Fruit fly (Drosophila melanogaster) whole organism, embryonic: ENCODE measurements around the gene GluProRS.
A peak's percentile ranks its signal among the peaks of the same experiment; 100 is the strongest.

Experiments
- CG10147 ChIP-seq: fragments of 200-800 bp; sonication (Bioruptor generic); optimal IDR thresholded peaks from 2 replicates; lab custom pipeline; 2019; ENCODE audit warnings: missing biosample characterization, mild to moderate bottlenecking, missing genetic modification characterization, moderate library complexity
- CG10267 ChIP-seq: fragments of 200-800 bp; sonication (Bioruptor generic); optimal IDR thresholded peaks from 2 replicates; lab custom pipeline; 2018; ENCODE audit warnings: missing biosample characterization, mild to moderate bottlenecking, missing genetic modification characterization, moderate library complexity
- CG12071 ChIP-seq: fragments of 200-800 bp; sonication (Bioruptor generic); optimal IDR thresholded peaks from 3 replicates; lab custom pipeline; 2018; ENCODE audit warnings: missing biosample characterization, mild to moderate bottlenecking, missing genetic modification characterization
- CG12236 ChIP-seq: fragments of 200-800 bp; sonication (Bioruptor generic); optimal IDR thresholded peaks from 2 replicates; lab custom pipeline; 2016; ENCODE audit warnings: missing biosample characterization, missing genetic modification characterization
- CG13287 ChIP-seq: fragments of 200-800 bp; sonication (Bioruptor generic); IDR thresholded peaks from 2 replicates; pipeline ENCODE4 v1.3.6; 2022; ENCODE audit warnings: missing biosample characterization, missing genetic modification characterization; ENCODE audit not compliant: partially characterized antibody
- CG13424 ChIP-seq: fragments of 200-800 bp; sonication (Bioruptor generic); optimal IDR thresholded peaks from 2 replicates; lab custom pipeline; 2019; ENCODE audit warnings: missing biosample characterization, mild to moderate bottlenecking, missing genetic modification characterization, moderate library complexity
- CG14710 ChIP-seq: fragments of 200-800 bp; sonication (Bioruptor generic); optimal IDR thresholded peaks from 3 replicates; lab custom pipeline; 2019; ENCODE audit warnings: missing biosample characterization, mild to moderate bottlenecking, missing genetic modification characterization, moderate library complexity
- CG15696 ChIP-seq: fragments of 200-800 bp; sonication (Bioruptor generic); optimal IDR thresholded peaks from 2 replicates; lab custom pipeline; 2019; ENCODE audit warnings: missing biosample characterization, mild to moderate bottlenecking, missing genetic modification characterization, moderate library complexity
- CG17328 ChIP-seq: fragments of 200-800 bp; sonication (Bioruptor generic); IDR thresholded peaks from 2 replicates; pipeline ENCODE4 v1.3.6; 2022; ENCODE audit warnings: missing biosample characterization, missing genetic modification characterization
- CG17802 ChIP-seq: fragments of 200-800 bp; sonication (Bioruptor generic); optimal IDR thresholded peaks from 2 replicates; lab custom pipeline; 2018; ENCODE audit warnings: missing biosample characterization, mild to moderate bottlenecking, missing genetic modification characterization, moderate library complexity
- CG17912 ChIP-seq: fragments of 200-800 bp; sonication (Bioruptor generic); optimal IDR thresholded peaks from 2 replicates; lab custom pipeline; 2018; ENCODE audit warnings: missing biosample characterization, mild to moderate bottlenecking, missing genetic modification characterization
- CG18262 ChIP-seq: fragments of 200-800 bp; optimal IDR thresholded peaks from 3 replicates; lab custom pipeline; 2019; ENCODE audit warnings: missing biosample characterization, mild to moderate bottlenecking, missing genetic modification characterization, moderate library complexity
- CG18476 ChIP-seq: fragments of 200-800 bp; sonication (Bioruptor generic); optimal IDR thresholded peaks from 2 replicates; lab custom pipeline; 2016; ENCODE audit warnings: missing biosample characterization, mild to moderate bottlenecking, missing genetic modification characterization
- CG18619 ChIP-seq: fragments of 200-800 bp; sonication (Bioruptor generic); optimal IDR thresholded peaks from 3 replicates; lab custom pipeline; 2017; ENCODE audit warnings: missing biosample characterization, mild to moderate bottlenecking, missing genetic modification characterization
- CG2120 ChIP-seq: fragments of 200-800 bp; sonication (Bioruptor generic); optimal IDR thresholded peaks from 3 replicates; lab custom pipeline; 2016; ENCODE audit warnings: missing biosample characterization, missing genetic modification characterization
- CG2202 ChIP-seq: fragments of 200-800 bp; sonication (Bioruptor generic); optimal IDR thresholded peaks from 2 replicates; lab custom pipeline; 2018; ENCODE audit warnings: missing biosample characterization, mild to moderate bottlenecking, missing genetic modification characterization
- CG5180 ChIP-seq: fragments of 200-800 bp; sonication (Bioruptor generic); optimal IDR thresholded peaks from 3 replicates; lab custom pipeline; 2017; ENCODE audit warnings: missing biosample characterization, missing genetic modification characterization, mild to moderate bottlenecking, moderate library complexity, missing genetic modification reagents
- CG5245 ChIP-seq: fragments of 200-800 bp; sonication (Bioruptor generic); optimal IDR thresholded peaks from 3 replicates; lab custom pipeline; 2016; ENCODE audit warnings: missing biosample characterization, missing genetic modification characterization
- CG7963 ChIP-seq: fragments of 200-800 bp; sonication (Bioruptor generic); IDR thresholded peaks from 3 replicates; pipeline ENCODE4 v1.3.6; 2022; ENCODE audit warnings: missing biosample characterization, missing genetic modification characterization; ENCODE audit not compliant: partially characterized antibody
- CG9215 ChIP-seq: fragments of 200-800 bp; sonication (Bioruptor generic); IDR thresholded peaks from 2 replicates; pipeline ENCODE4 v1.3.6; 2022; ENCODE audit warnings: missing biosample characterization, missing genetic modification characterization
- CG9437 ChIP-seq: fragments of 200-800 bp; sonication (Bioruptor generic); optimal IDR thresholded peaks from 2 replicates; lab custom pipeline; 2018; ENCODE audit warnings: missing biosample characterization, mild to moderate bottlenecking, missing genetic modification characterization
- CG9797 ChIP-seq: fragments of 200-800 bp; sonication (Bioruptor generic); optimal IDR thresholded peaks from 3 replicates; lab custom pipeline; 2018; ENCODE audit warnings: missing biosample characterization, mild to moderate bottlenecking, missing genetic modification characterization
- CG9932 ChIP-seq: fragments of 200-800 bp; sonication (Bioruptor generic); IDR thresholded peaks from 2 replicates; pipeline ENCODE4 v1.3.6; 2022; ENCODE audit warnings: missing biosample characterization, missing genetic modification characterization
- CoRest ChIP-seq: fragments of 200-800 bp; sonication (Bioruptor generic); optimal IDR thresholded peaks from 3 replicates; lab custom pipeline; 2018; ENCODE audit warnings: missing biosample characterization, mild to moderate bottlenecking, missing genetic modification characterization, moderate library complexity
- Doc2 ChIP-seq: fragments of 200-800 bp; sonication (Bioruptor generic); IDR thresholded peaks from 2 replicates; pipeline ENCODE4 v1.3.6; 2022; ENCODE audit warnings: missing biosample characterization, missing genetic modification characterization
- Elba2 ChIP-seq: fragments of 200-800 bp; sonication (Bioruptor generic); optimal IDR thresholded peaks from 3 replicates; lab custom pipeline; 2016; ENCODE audit warnings: missing biosample characterization, missing genetic modification characterization
- Ets65A ChIP-seq: fragments of 200-800 bp; sonication (Bioruptor generic); peaks from one replicate; lab custom pipeline; 2016; ENCODE audit warnings: missing biosample characterization, missing genetic modification characterization
- Ets97D ChIP-seq: fragments of 200-800 bp; sonication (Bioruptor generic); optimal IDR thresholded peaks from 3 replicates; lab custom pipeline; 2016; ENCODE audit warnings: missing biosample characterization, missing genetic modification characterization
- Lim3 ChIP-seq: fragments of 200-800 bp; sonication (Bioruptor generic); IDR thresholded peaks from 2 replicates; pipeline ENCODE4 v1.3.6; 2022; ENCODE audit warnings: missing biosample characterization, missing genetic modification characterization
- Myb ChIP-seq: fragments of 200-800 bp; sonication (Bioruptor generic); optimal IDR thresholded peaks from 2 replicates; lab custom pipeline; 2016; ENCODE audit warnings: missing biosample characterization, missing genetic modification characterization
- NK7.1 ChIP-seq: fragments of 200-800 bp; sonication (Bioruptor generic); optimal IDR thresholded peaks from 3 replicates; lab custom pipeline; 2016; ENCODE audit warnings: missing biosample characterization, missing genetic modification characterization
- Poxn ChIP-seq: fragments of 200-800 bp; sonication (Bioruptor generic); IDR thresholded peaks from 2 replicates; pipeline ENCODE4 v1.3.6; 2022; ENCODE audit warnings: missing biosample characterization, missing genetic modification characterization
- Usf ChIP-seq: fragments of 200-800 bp; sonication (Bioruptor generic); optimal IDR thresholded peaks from 2 replicates; lab custom pipeline; 2017; ENCODE audit warnings: missing genotype, missing biosample characterization, missing genetic modification characterization
- Xrp1 ChIP-seq: fragments of 200-800 bp; sonication (Bioruptor generic); IDR thresholded peaks from 2 replicates; pipeline ENCODE4 v1.3.6; 2022; ENCODE audit warnings: missing biosample characterization, missing genetic modification characterization
- caup ChIP-seq: fragments of 200-800 bp; sonication (Bioruptor generic); optimal IDR thresholded peaks from 3 replicates; lab custom pipeline; 2017; ENCODE audit warnings: missing biosample characterization, mild to moderate bottlenecking, missing genetic modification characterization, moderate library complexity; ENCODE audit not compliant: severe bottlenecking
- dan ChIP-seq: fragments of 200-800 bp; sonication (Bioruptor generic); IDR thresholded peaks from 2 replicates; pipeline ENCODE4 v1.3.6; 2022; ENCODE audit warnings: missing biosample characterization, missing genetic modification characterization
- dmrt11E ChIP-seq: fragments of 200-800 bp; sonication (Bioruptor generic); optimal IDR thresholded peaks from 3 replicates; lab custom pipeline; 2018; ENCODE audit warnings: missing biosample characterization, mild to moderate bottlenecking, missing genetic modification characterization, moderate library complexity
- exex ChIP-seq: fragments of 200-800 bp; sonication (Bioruptor generic); optimal IDR thresholded peaks from 4 replicates; lab custom pipeline; 2018; ENCODE audit warnings: missing biosample characterization, mild to moderate bottlenecking, missing genetic modification characterization, moderate library complexity
- fru ChIP-seq: fragments of >200 bp; optimal IDR thresholded peaks from 2 replicates; lab custom pipeline; 2017
- ham ChIP-seq: fragments of 200-800 bp; sonication (Bioruptor generic); IDR thresholded peaks from 2 replicates; pipeline ENCODE4 v1.3.6; 2022; ENCODE audit warnings: missing biosample characterization, missing genetic modification characterization
- ken ChIP-seq: fragments of 200-800 bp; sonication (Bioruptor generic); IDR thresholded peaks from 3 replicates; pipeline ENCODE4 v1.3.6; 2022; ENCODE audit warnings: missing biosample characterization, missing genetic modification characterization
- lab ChIP-seq: fragments of 200-800 bp; sonication (Bioruptor generic); optimal IDR thresholded peaks from 3 replicates; lab custom pipeline; 2017; ENCODE audit warnings: missing biosample characterization, missing genetic modification characterization, mild to moderate bottlenecking, moderate library complexity, missing genetic modification reagents
- peb ChIP-seq: fragments of 200-800 bp; sonication (Bioruptor generic); IDR thresholded peaks from 2 replicates; pipeline ENCODE4 v1.3.6; 2022; ENCODE audit warnings: missing biosample characterization, missing genetic modification characterization
- pfk ChIP-seq: fragments of 200-800 bp; sonication (Bioruptor generic); optimal IDR thresholded peaks from 2 replicates; lab custom pipeline; 2018; ENCODE audit warnings: missing biosample characterization, mild to moderate bottlenecking, missing genetic modification characterization, moderate library complexity
- sc ChIP-seq, 3 experiments: fragments of >200 bp in 2 of 3; fragments of 200-800 bp in 1 of 3; sonication (Bioruptor generic) in 1 of 3; optimal IDR thresholded peaks; 2 replicates in 2 of 3; 3 replicates in 1 of 3; lab custom pipeline; 2017; ENCODE audit warnings: mild to moderate bottlenecking in 1 of 3, missing biosample characterization in 1 of 3, missing genetic modification characterization in 1 of 3, missing genetic modification reagents in 1 of 3
- schlank ChIP-seq: fragments of 200-800 bp; sonication (Bioruptor generic); optimal IDR thresholded peaks from 2 replicates; lab custom pipeline; 2018; ENCODE audit warnings: missing biosample characterization, mild to moderate bottlenecking, missing genetic modification characterization
- sd ChIP-seq: fragments of 200-800 bp; sonication (Bioruptor generic); optimal IDR thresholded peaks from 3 replicates; lab custom pipeline; 2018; ENCODE audit warnings: missing biosample characterization, mild to moderate bottlenecking, missing genetic modification characterization, moderate library complexity
- sna ChIP-seq: fragments of 200-800 bp; sonication (Bioruptor generic); IDR thresholded peaks from 2 replicates; pipeline ENCODE4 v1.3.6; 2022; ENCODE audit warnings: missing biosample characterization, missing genetic modification characterization; ENCODE audit not compliant: partially characterized antibody
- vnd ChIP-seq: fragments of 200-800 bp; sonication (Bioruptor generic); IDR thresholded peaks from 3 replicates; pipeline ENCODE4 v1.3.6; 2022; ENCODE audit warnings: missing biosample characterization, missing genetic modification characterization; ENCODE audit not compliant: partially characterized antibody
- z ChIP-seq: fragments of 200-800 bp; sonication (Bioruptor generic); IDR thresholded peaks from 3 replicates; pipeline ENCODE4 v1.3.6; 2022; ENCODE audit warnings: missing biosample characterization, missing genetic modification characterization
- zfh1 ChIP-seq: fragments of 200-800 bp; sonication (Bioruptor generic); IDR thresholded peaks from 3 replicates; pipeline ENCODE4 v1.3.6; 2022; ENCODE audit warnings: missing biosample characterization, missing genetic modification characterization

GluProRS gene

DNA sequence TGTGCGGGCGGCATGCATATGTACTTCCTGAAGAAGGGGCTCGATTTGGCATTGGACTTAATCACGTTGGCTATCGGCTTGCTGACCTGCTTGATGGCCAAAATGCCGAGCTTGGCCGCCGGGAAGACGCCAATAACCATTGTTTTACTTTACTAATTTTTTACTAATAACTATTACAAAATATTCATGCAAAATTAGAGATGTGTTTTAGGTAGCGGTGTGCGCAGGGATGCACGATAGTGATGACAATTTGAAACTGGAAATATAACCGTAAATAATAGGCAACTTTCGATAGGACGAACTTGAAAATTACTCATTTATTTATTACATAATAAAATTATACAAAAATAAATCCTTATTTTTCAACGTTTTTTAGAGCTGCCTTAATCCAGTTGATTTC lies 30.8 kb downstream of the GluProRS start, which contains the start of gene CG13601 (continued):
- TF ChIP-seq CG13287 (GFP tag; lab: Robert Waterston, UW) (peak; percentile 90), CoRest (peak; percentile 33), Ets97D (GFP tag; lab: Kevin White, UChicago) (peak; percentile 24), CG17802 (no peak), CG5245 (no peak), CG2120 (GFP tag; lab: Kevin White, UChicago) (peak; percentile 55), CG17912 (GFP tag; lab: Kevin White, UChicago) (no peak), CG13424 (tag; lab: Kevin White, UChicago) (peak; percentile 47), Lim3 (GFP tag; lab: Robert Waterston, UW) (no peak), CG5180 (GFP tag; lab: Kevin White, UChicago) (no peak), CG9215 (GFP tag; lab: Robert Waterston, UW) (no peak), CG12071 (GFP tag; lab: Kevin White, UChicago) (no peak), CG14710 (peak; percentile 37), z (GFP tag; lab: Robert Waterston, UW) (no peak), fru (lab: Kevin White, UChicago) (no peak), NK7.1 (GFP tag; lab: Kevin White, UChicago) (no peak), dan (GFP tag; lab: Robert Waterston, UW) (no peak), caup (GFP tag; lab: Kevin White, UChicago) (no peak), ken (GFP tag; lab: Robert Waterston, UW) (no peak), CG17328 (GFP tag; lab: Robert Waterston, UW) (no peak), sd (tag; lab: Kevin White, UChicago) (no peak), CG9437 (GFP tag; lab: Kevin White, UChicago) (no peak), schlank (tag; lab: Kevin White, UChicago) (no peak), Ets65A (GFP tag; lab: Kevin White, UChicago) (peak; percentile 72), pfk (GFP tag; lab: Kevin White, UChicago) (no peak), Elba2 (no peak), Myb (GFP tag; lab: Kevin White, UChicago) (peak; percentile 87), CG18619 (GFP tag; lab: Kevin White, UChicago) (no peak), lab (GFP tag; lab: Kevin White, UChicago) (no peak), CG18476 (GFP tag; lab: Kevin White, UChicago) (no peak), Poxn (GFP tag; lab: Robert Waterston, UW) (no peak), Xrp1 (GFP tag; lab: Robert Waterston, UW) (no peak), CG9797 (GFP tag; lab: Kevin White, UChicago) (no peak), ham (no peak), dmrt11E (tag; lab: Kevin White, UChicago) (no peak), Usf (GFP tag; lab: Kevin White, UChicago) (no peak), CG12236 (GFP tag; lab: Kevin White, UChicago) (no peak), CG10147 (no peak), CG10267 (tag; lab: Kevin White, UChicago) (peak; percentile 33), peb (GFP tag; lab: Robert Waterston, UW) (no peak), CG15696 (tag; lab: Kevin White, UChicago) (no peak), vnd (GFP tag; lab: Robert Waterston, UW) (peak; percentile 71), sc (optimal IDR thresholded peaks at IDR 0.05; lab: Kevin White, UChicago) (no peak), sc (GFP tag; optimal IDR thresholded peaks at IDR 0.05; lab: Kevin White, UChicago) (no peak), zfh1 (GFP tag; lab: Robert Waterston, UW) (no peak), CG2202 (no peak), sna (GFP tag; lab: Robert Waterston, UW) (peak; percentile 78), CG18262 (tag; lab: Kevin White, UChicago) (peak; percentile 26), Doc2 (GFP tag; lab: Robert Waterston, UW) (no peak), CG9932 (GFP tag; lab: Robert Waterston, UW) (peak; percentile 73), CG7963 (0 out of 3 replicates have a peak, but pooled peaks have one; percentile 53), exex (tag; lab: Kevin White, UChicago) (peak; percentile 27)
